Fruit fly (Drosophila melanogaster): ENCODE measurements around the gene CG5676.

DNA sequence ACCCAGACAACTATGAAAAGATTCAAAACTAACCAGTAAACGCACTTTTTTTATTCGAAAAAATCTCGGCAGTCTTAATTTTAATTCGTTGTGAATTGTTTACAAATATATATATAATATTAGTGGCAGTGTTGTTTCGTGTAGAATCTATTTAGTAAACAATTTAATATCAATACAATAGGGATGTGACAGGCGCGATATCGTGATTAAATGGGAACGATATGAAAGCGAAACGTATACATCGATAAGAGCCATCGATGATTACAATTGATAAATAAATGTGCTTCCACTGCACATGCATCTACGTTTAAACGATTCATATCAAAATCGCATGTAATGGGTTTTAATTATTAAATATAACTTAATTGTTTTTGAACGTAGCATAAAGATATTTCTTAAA lies 21.7 kb upstream of the CG5676 start:
- TF ChIP-seq dmrt93B (GFP tag; optimal IDR thresholded peaks at IDR 0.05) (no peak), Vsx2 (GFP tag; optimal IDR thresholded peaks at IDR 0.05; ENCODE audit: partially characterized antibody) (no peak), pan (optimal IDR thresholded peaks at IDR 0.05) (no peak), fru (GFP tag; optimal IDR thresholded peaks at IDR 0.05) (no peak), CrebA (GFP tag; optimal IDR thresholded peaks at IDR 0.05; ENCODE audit: borderline replicate concordance) (no peak), Hr78 (GFP tag; optimal IDR thresholded peaks at IDR 0.05) (no peak), Dfd (GFP tag; optimal IDR thresholded peaks at IDR 0.05) (no peak), usp (GFP tag; optimal IDR thresholded peaks at IDR 0.05) (no peak), N (GFP tag; optimal IDR thresholded peaks at IDR 0.05) (no peak), CG32264 (GFP tag; optimal IDR thresholded peaks at IDR 0.05) (no peak), CG9705 (GFP tag; optimal IDR thresholded peaks at IDR 0.05) (no peak)

All from whole organism, wandering third instar larva.